Fruit fly (Drosophila melanogaster) whole organism, pupa: ENCODE measurements around the gene CG43845.

Experiments used
- CG15710 ChIP-seq: fragments of 200-800 bp; sonication (Bioruptor generic); optimal IDR thresholded peaks from 2 replicates; lab custom pipeline; 2018; ENCODE audit warnings: missing biosample characterization, mild to moderate bottlenecking, missing genetic modification characterization, moderate library complexity
- CG32121 ChIP-seq: fragments of 200-800 bp; sonication (Bioruptor generic); IDR thresholded peaks from 2 replicates; pipeline ENCODE4 v1.3.6; 2022; ENCODE audit warnings: missing biosample characterization, missing genetic modification characterization
- Pif1A ChIP-seq: fragments of 200-800 bp; sonication (Bioruptor generic); optimal IDR thresholded peaks from 3 replicates; lab custom pipeline; 2016; ENCODE audit warnings: missing biosample characterization, missing genetic modification characterization

dm6 chr3R:5547464-5547943, 24.6 kb upstream of the CG43845 start, which contains the start of gene CG2519:
- TF ChIP-seq Pif1A (GFP tag; lab: Kevin White, UChicago) (no peak), CG15710 (tag; lab: Kevin White, UChicago) (no peak), CG32121 (GFP tag; lab: Robert Waterston, UW) (no peak)
